Fruit fly (Drosophila melanogaster): ENCODE measurements around the gene CG12171.

Gene CG12171

dm6 chr3R:5647705-5648568 is 14.5 kb downstream of the CG12171 start (continued):
- TF ChIP-seq Eip93F (GFP tag; optimal IDR thresholded peaks at IDR 0.05) (peak; percentile 60), CG6276 (GFP tag; optimal IDR thresholded peaks at IDR 0.05) (no peak), CG1621 (tag; optimal IDR thresholded peaks at IDR 0.05) (no peak), Gug (GFP tag; IDR thresholded peaks at IDR 0.05) (0 out of 2 replicates have a peak, but pooled peaks have one; percentile 11), Hr4 (GFP tag; optimal IDR thresholded peaks at IDR 0.05) (no peak), CG11902 (GFP tag; optimal IDR thresholded peaks at IDR 0.05) (no peak), CG6808 (GFP tag; optimal IDR thresholded peaks at IDR 0.05) (no peak), CG6792 (GFP tag; optimal IDR thresholded peaks at IDR 0.05) (peak; percentile 5), Sox102F (GFP tag; optimal IDR thresholded peaks at IDR 0.05) (no peak), Eip78C (GFP tag) (peak; percentile 83), Ets96B (tag; optimal IDR thresholded peaks at IDR 0.05) (no peak), CG8119 (GFP tag; IDR thresholded peaks at IDR 0.05) (no peak), dac (GFP tag; optimal IDR thresholded peaks at IDR 0.05) (no peak), dsx (GFP tag; optimal IDR thresholded peaks at IDR 0.05; ENCODE audit: poor library complexity, severe bottlenecking) (no peak), Blimp-1 (GFP tag; optimal IDR thresholded peaks at IDR 0.05) (no peak), eg (GFP tag; IDR thresholded peaks at IDR 0.05) (no peak), svp (GFP tag) (peak; percentile 88), vri (GFP tag; optimal IDR thresholded peaks at IDR 0.05) (peak; percentile 22), Sox15 (GFP tag; optimal IDR thresholded peaks at IDR 0.05) (no peak), CG3032 (tag; optimal IDR thresholded peaks at IDR 0.05) (peak; percentile 17), Met (GFP tag; optimal IDR thresholded peaks at IDR 0.05) (no peak), Sox14 (GFP tag; optimal IDR thresholded peaks at IDR 0.05) (peak; percentile 18), CG34406 (GFP tag; optimal IDR thresholded peaks at IDR 0.05) (peak; percentile 22), cyc (GFP tag; optimal IDR thresholded peaks at IDR 0.05) (peak; percentile 7), lz (GFP tag; optimal IDR thresholded peaks at IDR 0.05) (no peak), salr (GFP tag; optimal IDR thresholded peaks at IDR 0.05) (no peak)

DNA sequence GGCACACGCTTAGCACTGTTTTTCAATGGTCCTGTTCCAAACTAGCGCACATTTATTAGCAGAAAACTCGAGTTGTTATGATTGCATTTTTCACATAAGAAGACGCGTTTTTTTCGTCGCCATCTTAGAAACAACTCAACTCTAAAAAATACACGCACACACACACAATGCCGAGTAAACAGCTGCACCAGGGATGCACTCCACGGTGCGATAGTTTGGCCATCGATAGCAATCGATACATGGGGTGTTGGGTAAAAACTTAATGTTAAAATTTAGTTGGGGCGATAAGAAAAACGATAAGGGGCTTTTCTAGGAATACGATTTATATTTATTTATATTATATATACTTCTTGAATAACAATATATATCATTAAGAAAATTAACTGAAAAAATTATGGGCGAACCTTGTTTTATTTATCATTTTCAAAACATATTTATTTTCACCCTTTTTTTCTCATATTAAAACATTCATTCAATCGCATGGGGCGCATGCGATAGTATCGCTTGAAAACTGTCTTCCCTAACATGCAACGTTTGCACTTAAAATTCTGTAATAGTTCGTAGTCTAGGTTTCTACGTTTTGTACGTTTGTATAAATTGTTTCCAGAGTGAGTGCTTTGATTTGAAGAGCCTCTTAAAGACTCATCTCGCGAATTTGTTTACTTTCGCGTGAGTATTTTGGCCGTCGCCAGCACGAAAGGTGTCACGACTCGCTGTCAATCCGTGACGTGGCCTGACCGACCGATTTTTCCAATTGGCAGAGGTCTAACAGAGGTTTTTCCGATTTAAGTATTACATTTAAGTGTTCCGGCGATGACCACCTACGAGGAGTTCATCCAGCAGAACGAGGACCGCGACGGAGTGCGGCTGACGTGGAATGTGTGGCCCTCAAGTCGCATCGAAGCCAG is 15.4 kb downstream of the CG12171 start, which contains the start of the genes MTA1-like and Sec23:
MTA1-like (minus strand) TSS at position 170 of the 908 bp plus-strand sequence.
Sec23 (plus strand) TSS at position 497 of the 908 bp plus-strand sequence.
- TF ChIP-seq Eip78C (GFP tag): peak; percentile 57
- peak; percentile 91 for TF ChIP-seq fkh (GFP tag; optimal IDR thresholded peaks at IDR 0.05)
- TF ChIP-seq Hr39 (GFP tag; optimal IDR thresholded peaks at IDR 0.05): peak; percentile 68
- no peak for TF ChIP-seq CG8119 (GFP tag; IDR thresholded peaks at IDR 0.05)
- TF ChIP-seq Smox (GFP tag; optimal IDR thresholded peaks at IDR 0.05): peak; percentile 45
- TF ChIP-seq CG7368 (GFP tag; optimal IDR thresholded peaks at IDR 0.05): no peak
- TF ChIP-seq CG4318 (GFP tag; optimal IDR thresholded peaks at IDR 0.05): no peak
- TF ChIP-seq vri (GFP tag; optimal IDR thresholded peaks at IDR 0.05): peak; percentile 28
- peak; percentile 4 for TF ChIP-seq Lpt (GFP tag; optimal IDR thresholded peaks at IDR 0.05)
- peak; percentile 49 for TF ChIP-seq CG3919 (GFP tag; optimal IDR thresholded peaks at IDR 0.05)
- TF ChIP-seq svp (GFP tag): peak; percentile 88
- no peak for TF ChIP-seq Hr38 (GFP tag; optimal IDR thresholded peaks at IDR 0.05)
- 0 out of 3 replicates have a peak, but pooled peaks have one; percentile 38 for TF ChIP-seq eg (GFP tag; IDR thresholded peaks at IDR 0.05)
- peak; percentile 50 for TF ChIP-seq CG34406 (GFP tag; optimal IDR thresholded peaks at IDR 0.05)
- no peak for TF ChIP-seq CG6808 (GFP tag; optimal IDR thresholded peaks at IDR 0.05)
- TF ChIP-seq achi (GFP tag; optimal IDR thresholded peaks at IDR 0.05): peak; percentile 63
- peak; percentile 40 for TF ChIP-seq topi (GFP tag; optimal IDR thresholded peaks at IDR 0.05)
- TF ChIP-seq Blimp-1 (GFP tag; optimal IDR thresholded peaks at IDR 0.05): no peak
- TF ChIP-seq Met (GFP tag; optimal IDR thresholded peaks at IDR 0.05): peak; percentile 44
- TF ChIP-seq lz (GFP tag; optimal IDR thresholded peaks at IDR 0.05): peak; percentile 58
- TF ChIP-seq Hr4 (GFP tag; optimal IDR thresholded peaks at IDR 0.05): peak; percentile 61
- TF ChIP-seq CG1621 (tag; optimal IDR thresholded peaks at IDR 0.05): no peak
- no peak for TF ChIP-seq CG9139 (GFP tag; optimal IDR thresholded peaks at IDR 0.05)
- TF ChIP-seq salr (GFP tag; optimal IDR thresholded peaks at IDR 0.05): peak; percentile 35 to 59
- no peak for TF ChIP-seq CG15336 (GFP tag; IDR thresholded peaks at IDR 0.05)
- TF ChIP-seq CG32006 (GFP tag; optimal IDR thresholded peaks at IDR 0.05): peak; percentile 66
- TF ChIP-seq Ets96B (tag; optimal IDR thresholded peaks at IDR 0.05): peak; percentile 44
- TF ChIP-seq CG3032 (tag; optimal IDR thresholded peaks at IDR 0.05): peak; percentile 54
- TF ChIP-seq CG6854 (GFP tag; optimal IDR thresholded peaks at IDR 0.05): peak; percentile 12
- TF ChIP-seq fd59A (GFP tag; optimal IDR thresholded peaks at IDR 0.05): peak; percentile 18
- peak; percentile 21 to 28 for TF ChIP-seq ss (GFP tag; optimal IDR thresholded peaks at IDR 0.05)
- TF ChIP-seq pdm3 (GFP tag; optimal IDR thresholded peaks at IDR 0.05): peak; percentile 44
- peak; percentile 51 for TF ChIP-seq cyc (GFP tag; optimal IDR thresholded peaks at IDR 0.05)
- TF ChIP-seq CG11902 (GFP tag; optimal IDR thresholded peaks at IDR 0.05): peak; percentile 49

Measured in whole organism, prepupa.